Worm (Caenorhabditis elegans) whole organism, early embryonic: ENCODE results near the gene T03G11.9.

ENCODE experiments used
- B0310.2 ChIP-seq: sonication (generic microtip); optimal IDR thresholded peaks from 2 replicates; lab custom pipeline; 2016; ENCODE audit warnings: mild to moderate bottlenecking, missing genetic modification characterization, missing compliant biosample characterization
- aly-1 ChIP-seq: sonication (generic microtip); optimal IDR thresholded peaks from 2 replicates; lab custom pipeline; 2016; ENCODE audit warnings: missing genetic modification characterization, missing compliant biosample characterization
- ama-1 ChIP-seq: fragments of 150-350 bp; optimal IDR thresholded peaks from 2 replicates; lab custom pipeline; 2014
- ceh-13 ChIP-seq: fragments of 200-800 bp; sonication (Bioruptor generic); optimal IDR thresholded peaks from 2 replicates; lab custom pipeline; 2018; ENCODE audit warnings: mild to moderate bottlenecking, missing genetic modification characterization, missing compliant biosample characterization
- ceh-36 ChIP-seq: sonication (generic microtip); optimal IDR thresholded peaks from 2 replicates; lab custom pipeline; 2016; ENCODE audit warnings: missing genetic modification characterization, inconsistent platforms, missing compliant biosample characterization
- ets-7 ChIP-seq: sonication (generic microtip); optimal IDR thresholded peaks from 2 replicates; lab custom pipeline; 2016; ENCODE audit warnings: missing genotype, missing genetic modification characterization, missing compliant biosample characterization
- flt-1 ChIP-seq: fragments of 200-800 bp; sonication (Bioruptor generic); IDR thresholded peaks from 2 replicates; pipeline ENCODE4 v1.3.6; 2022; ENCODE audit warnings: missing genetic modification characterization, missing compliant biosample characterization
- hnd-1 ChIP-seq: sonication (generic microtip); optimal IDR thresholded peaks from 2 replicates; lab custom pipeline; 2016; ENCODE audit warnings: missing genetic modification characterization, missing compliant biosample characterization
- scrt-1 ChIP-seq: fragments of 200-800 bp; sonication (Bioruptor generic); IDR thresholded peaks from 2 replicates; pipeline ENCODE4 v1.3.6; 2022; ENCODE audit warnings: missing genetic modification characterization, missing compliant biosample characterization
- sea-1 ChIP-seq: fragments of 200-800 bp; sonication (Bioruptor generic); conservative IDR thresholded peaks from 2 replicates; pipeline ENCODE4 v1.3.6; 2022; ENCODE audit warnings: missing genetic modification characterization, missing compliant biosample characterization
- tbx-37 ChIP-seq: fragments of 200-800 bp; sonication (Bioruptor generic); conservative IDR thresholded peaks from 2 replicates; pipeline ENCODE4 v1.3.6; 2022; ENCODE audit warnings: missing genetic modification reagents, missing genetic modification characterization, missing compliant biosample characterization

DNA sequence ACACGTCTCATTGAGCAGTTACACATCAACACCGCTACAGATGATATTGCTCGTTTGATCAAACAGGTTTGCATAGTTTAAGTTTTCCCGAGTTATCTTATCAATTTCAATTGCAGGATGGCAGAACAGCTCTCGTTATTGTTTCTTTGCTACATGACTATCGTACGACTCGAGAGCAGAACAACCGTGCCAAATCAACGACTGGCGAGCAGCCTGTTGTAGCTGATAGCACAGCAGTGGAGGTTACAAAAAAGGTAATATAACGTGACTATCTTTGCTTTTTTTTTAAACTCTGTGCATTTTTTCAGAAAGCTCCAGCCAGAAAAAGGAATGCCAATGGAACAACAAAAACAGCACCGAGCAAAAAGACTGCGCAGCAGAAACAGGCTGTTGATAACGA lies 18.4 kb downstream of the T03G11.9 start:
- TF ChIP-seq flt-1 (GFP tag; lab: Robert Waterston, UW), result no peak
- no peak for TF ChIP-seq aly-1 (tag; lab: Kevin White, UChicago)
- TF ChIP-seq ama-1, result no peak
- no peak for TF ChIP-seq hnd-1
- no peak for TF ChIP-seq sea-1
- TF ChIP-seq ceh-13, result no peak
- no peak for TF ChIP-seq scrt-1 (GFP tag; lab: Robert Waterston, UW)
- TF ChIP-seq ets-7 (tag; lab: Kevin White, UChicago), result no peak
- TF ChIP-seq B0310.2, result no peak
- no peak for TF ChIP-seq ceh-36 (tag; lab: Kevin White, UChicago)
- no peak for TF ChIP-seq tbx-37 (GFP tag; lab: Robert Waterston, UW)
